Worm (Caenorhabditis elegans) whole organism, young adult: Measurements from ENCODE around the gene tbcc-1.

Experiments
- F49E8.2 ChIP-seq: sonication (generic microtip); optimal IDR thresholded peaks from 3 replicates; lab custom pipeline; 2017; ENCODE audit warnings: missing genetic modification characterization, mild to moderate bottlenecking, missing compliant biosample characterization, antibody characterized with exemption, moderate library complexity; ENCODE audit not compliant: insufficient read depth
- ama-1 ChIP-seq, 3 experiments: fragments of 150-350 bp in 1 of 3; sonication (generic microtip) in 2 of 3; optimal IDR thresholded peaks; 2 replicates each; lab custom pipeline; 2014 to 2018; ENCODE audit warnings: missing biosample characterization in 2 of 3, missing genetic modification characterization in 2 of 3, missing genetic modification reagents in 2 of 3
- dox-1 ChIP-seq: fragments of 200-800 bp; sonication (Bioruptor generic); IDR thresholded peaks from 2 replicates; pipeline ENCODE4 v1.3.6; 2022; ENCODE audit warnings: missing genetic modification reagents, missing genetic modification characterization, missing compliant biosample characterization
- dpl-1 ChIP-seq: fragments of 150-350 bp; optimal IDR thresholded peaks from 2 replicates; lab custom pipeline; 2014; ENCODE audit warnings: missing biosample characterization, missing genetic modification reagents, missing genetic modification characterization
- hlh-12 ChIP-seq: sonication (generic microtip); optimal IDR thresholded peaks from 2 replicates; lab custom pipeline; 2016; ENCODE audit warnings: missing genetic modification characterization, missing compliant biosample characterization
- lsl-1 ChIP-seq: fragments of 200-800 bp; sonication (Bioruptor generic); optimal IDR thresholded peaks from 2 replicates; lab custom pipeline; 2018; ENCODE audit warnings: mild to moderate bottlenecking, missing genetic modification characterization, moderate library complexity, missing compliant biosample characterization
- snpc-4 ChIP-seq, 5 experiments: fragments of 150-350 bp in 1 of 5; sonication (generic microtip) in 4 of 5; optimal IDR thresholded peaks; 2 replicates each; lab custom pipeline; 2014 to 2018; ENCODE audit warnings: missing genetic modification characterization in 5 of 5, missing biosample characterization in 3 of 5, antibody characterized with exemption in 2 of 5, mild to moderate bottlenecking in 2 of 5, missing compliant biosample characterization in 2 of 5, missing genotype in 2 of 5, moderate library complexity in 2 of 5, missing genetic modification reagents in 1 of 5

ce11 chrIII:2801800-2802515 is 13.7 kb downstream of the tbcc-1 start, which contains the start of the genes twk-45 and Y71H2AM.25:
- TF ChIP-seq hlh-12 (tag; lab: Kevin White, UChicago) (no peak), ama-1 (optimal IDR thresholded peaks at IDR 0.05; lab: Kevin White, UChicago) (no peak), ama-1 (GFP tag; optimal IDR thresholded peaks at IDR 0.05; lab: Kevin White, UChicago) (no peak), F49E8.2 (tag; lab: Kevin White, UChicago) (no peak), lsl-1 (no peak), dox-1 (no peak), dpl-1 (GFP tag; lab: Kevin White, UChicago) (no peak), snpc-4 (GFP tag; optimal IDR thresholded peaks at IDR 0.05; lab: Kevin White, UChicago) (no peak), snpc-4 (tag; optimal IDR thresholded peaks at IDR 0.05; lab: Kevin White, UChicago) (no peak)
